In the genomic region with DNA sequence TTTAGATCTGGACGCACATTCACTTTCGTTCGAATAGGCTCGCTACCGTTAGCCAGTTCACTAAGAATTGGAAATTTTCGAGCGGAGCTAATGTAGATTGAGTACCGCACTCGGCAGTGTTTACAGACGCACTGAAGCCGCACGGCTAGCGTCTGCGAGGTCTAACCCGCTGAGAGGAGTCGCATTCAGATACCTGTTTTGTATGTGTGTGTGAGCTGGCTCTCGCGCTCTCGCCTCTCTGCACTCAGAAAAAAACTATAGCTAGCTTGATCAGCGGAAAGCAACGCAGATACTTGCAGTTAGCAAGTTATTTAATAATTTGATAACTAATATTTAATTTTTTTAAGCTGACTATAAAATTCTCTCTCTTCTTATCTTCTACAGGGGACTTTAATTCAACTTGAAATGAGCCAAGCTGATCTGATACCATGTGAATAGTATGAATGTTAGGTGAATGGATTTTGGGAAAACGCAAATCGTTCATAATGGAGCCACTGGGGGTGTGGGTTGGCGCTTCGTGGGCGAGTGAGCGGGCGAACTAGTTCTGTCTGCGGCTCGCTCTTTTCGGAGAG, we compare ENCODE assay signal across 1 fruit fly cellular context.
A peak's percentile ranks its signal among the peaks of the same experiment; 100 is the strongest.
TF ChIP-seq lines count a peak whose summit lies in the region.

rau (minus strand) TSS at position 136 of the 572 bp plus-strand sequence.

TF ChIP-seq in whole organism, embryonic, 481 proteins besides CTCF, POLR2A, EP300 and RAD21 (continued from another document and continues in another):
- no peak for TF ChIP-seq Dp (GFP tag; optimal IDR thresholded peaks at IDR 0.05; lab: Kevin White, UChicago)
- peak; percentile 58 for TF ChIP-seq scrt (GFP tag; optimal IDR thresholded peaks at IDR 0.05; lab: Kevin White, UChicago)
- peak; percentile 45 for TF ChIP-seq CG4360 (GFP tag; IDR thresholded peaks at IDR 0.05; lab: Robert Waterston, UW)
- no peak for TF ChIP-seq tll (GFP tag; optimal IDR thresholded peaks at IDR 0.05; lab: Kevin White, UChicago)
- TF ChIP-seq gcm (GFP tag; optimal IDR thresholded peaks at IDR 0.05; lab: Kevin White, UChicago) = peak; percentile 85
- no peak; the same call in 1 of the 2 replicates for TF ChIP-seq seq (GFP tag; IDR thresholded peaks at IDR 0.05; lab: Robert Waterston, UW)
- peak; percentile 92 for TF ChIP-seq abd-A (tag; optimal IDR thresholded peaks at IDR 0.05; lab: Kevin White, UChicago)
- no peak for TF ChIP-seq CG13287 (GFP tag; IDR thresholded peaks at IDR 0.05; lab: Robert Waterston, UW; ENCODE audit: partially characterized antibody)
- TF ChIP-seq ab (GFP tag; optimal IDR thresholded peaks at IDR 0.05; lab: Kevin White, UChicago) = no peak
- peak; percentile 42 for TF ChIP-seq fd3F (GFP tag; optimal IDR thresholded peaks at IDR 0.05; lab: Kevin White, UChicago)
- TF ChIP-seq Sox100B (GFP tag; optimal IDR thresholded peaks at IDR 0.05; lab: Kevin White, UChicago) = peak; percentile 80
- peak; percentile 87 for TF ChIP-seq sug (tag; optimal IDR thresholded peaks at IDR 0.05; lab: Kevin White, UChicago)
- peak; percentile 56 for TF ChIP-seq caup (GFP tag; optimal IDR thresholded peaks at IDR 0.05; lab: Kevin White, UChicago; ENCODE audit: severe bottlenecking)
- TF ChIP-seq CG12942 (GFP tag; optimal IDR thresholded peaks at IDR 0.05; lab: Kevin White, UChicago) = peak; percentile 20
- TF ChIP-seq Atf6 (GFP tag; IDR thresholded peaks at IDR 0.05; lab: Robert Waterston, UW) = peak; percentile 81
- TF ChIP-seq dysf (GFP tag; IDR thresholded peaks at IDR 0.05; lab: Robert Waterston, UW) = peak; percentile 77
- 0 out of 2 replicates have a peak, but pooled peaks have one; percentile 24 for TF ChIP-seq rib (GFP tag; IDR thresholded peaks at IDR 0.05; lab: Robert Waterston, UW)
- peak; percentile 72 for TF ChIP-seq cwo (GFP tag; optimal IDR thresholded peaks at IDR 0.05; lab: Kevin White, UChicago)
- peak; percentile 65 for TF ChIP-seq nom (GFP tag; optimal IDR thresholded peaks at IDR 0.05; lab: Kevin White, UChicago)
- no peak for TF ChIP-seq grn (GFP tag; optimal IDR thresholded peaks at IDR 0.05; lab: Kevin White, UChicago)
- peak; percentile 23 for TF ChIP-seq Usf (GFP tag; optimal IDR thresholded peaks at IDR 0.05; lab: Kevin White, UChicago)
- peak; percentile 79 for TF ChIP-seq CG6689 (GFP tag; IDR thresholded peaks at IDR 0.05; lab: Robert Waterston, UW)
- peak; percentile 2 for TF ChIP-seq Mes4 (GFP tag; optimal IDR thresholded peaks at IDR 0.05; lab: Kevin White, UChicago)
- TF ChIP-seq Dip3 (GFP tag; optimal IDR thresholded peaks at IDR 0.05; lab: Kevin White, UChicago) = peak; percentile 33
- peak; percentile 70 for TF ChIP-seq NfI (GFP tag; optimal IDR thresholded peaks at IDR 0.05; lab: Kevin White, UChicago)
- peak; percentile 63; the same call in 1 of the 4 replicates for TF ChIP-seq chinmo (GFP tag; IDR thresholded peaks at IDR 0.05; lab: Robert Waterston, UW; ENCODE audit: partially characterized antibody)
- TF ChIP-seq eyg (GFP tag; optimal IDR thresholded peaks at IDR 0.05; lab: Kevin White, UChicago) = no peak
- TF ChIP-seq YL-1 (GFP tag; optimal IDR thresholded peaks at IDR 0.05; lab: Kevin White, UChicago) = peak; percentile 9
- peak; percentile 62; the same call in 1 of the 2 replicates for TF ChIP-seq aop (GFP tag; IDR thresholded peaks at IDR 0.05; lab: Robert Waterston, UW)
- peak; percentile 68 for TF ChIP-seq Fer2 (tag; optimal IDR thresholded peaks at IDR 0.05; lab: Kevin White, UChicago)
- peak; percentile 68; the same call in 1 of the 2 replicates for TF ChIP-seq klu (GFP tag; IDR thresholded peaks at IDR 0.05; lab: Robert Waterston, UW)
- TF ChIP-seq sens (GFP tag; lab: Kevin White, UChicago) = peak; percentile 95
- no peak for TF ChIP-seq mirr (GFP tag; optimal IDR thresholded peaks at IDR 0.05; lab: Kevin White, UChicago)
- no peak for TF ChIP-seq CG7745 (tag; optimal IDR thresholded peaks at IDR 0.05; lab: Kevin White, UChicago)
- TF ChIP-seq CG15269 (tag; optimal IDR thresholded peaks at IDR 0.05; lab: Kevin White, UChicago) = peak; percentile 72
- peak; percentile 50; the same call in 1 of the 2 replicates for TF ChIP-seq wdn (GFP tag; IDR thresholded peaks at IDR 0.05; lab: Robert Waterston, UW)
- TF ChIP-seq CG1832 (GFP tag; optimal IDR thresholded peaks at IDR 0.05; lab: Kevin White, UChicago) = no peak
- TF ChIP-seq run (tag; optimal IDR thresholded peaks at IDR 0.05; lab: Kevin White, UChicago) = peak; percentile 45
- peak; percentile 37; the same call in 1 of the 2 replicates for TF ChIP-seq ap (GFP tag; IDR thresholded peaks at IDR 0.05; lab: Robert Waterston, UW)
- TF ChIP-seq dmrt11E (tag; optimal IDR thresholded peaks at IDR 0.05; lab: Kevin White, UChicago) = peak; percentile 76
- peak; percentile 72 for TF ChIP-seq CG6854 (GFP tag; optimal IDR thresholded peaks at IDR 0.05; lab: Kevin White, UChicago)
- TF ChIP-seq MESR4 (GFP tag; optimal IDR thresholded peaks at IDR 0.05; lab: Kevin White, UChicago) = peak; percentile 5
- no peak for TF ChIP-seq psq (GFP tag; optimal IDR thresholded peaks at IDR 0.05; lab: Kevin White, UChicago)
- no peak for TF ChIP-seq CG15479 (GFP tag; optimal IDR thresholded peaks at IDR 0.05; lab: Kevin White, UChicago)
- TF ChIP-seq CG16813 (GFP tag; IDR thresholded peaks at IDR 0.05; lab: Robert Waterston, UW; ENCODE audit: partially characterized antibody) = peak; percentile 28; the same call in 1 of the 3 replicates
- peak; percentile 37 for TF ChIP-seq CG8089 (GFP tag; optimal IDR thresholded peaks at IDR 0.05; lab: Kevin White, UChicago)
- TF ChIP-seq CG8924 (tag; optimal IDR thresholded peaks at IDR 0.05; lab: Kevin White, UChicago) = peak; percentile 84
- peak; percentile 52; the same call in 1 of the 2 replicates for TF ChIP-seq Taf1 (GFP tag; IDR thresholded peaks at IDR 0.05; lab: Robert Waterston, UW)
- TF ChIP-seq CG31224 (GFP tag; IDR thresholded peaks at IDR 0.05; lab: Robert Waterston, UW) = peak; percentile 34; the same call in 1 of the 2 replicates
- TF ChIP-seq BtbVII (GFP tag; optimal IDR thresholded peaks at IDR 0.05; lab: Kevin White, UChicago) = peak; percentile 55
- peak; percentile 76 for TF ChIP-seq Drgx (GFP tag; IDR thresholded peaks at IDR 0.05; lab: Robert Waterston, UW)
- TF ChIP-seq pros (GFP tag; optimal IDR thresholded peaks at IDR 0.05; lab: Kevin White, UChicago) = peak; percentile 63
- TF ChIP-seq CG30403 (GFP tag; optimal IDR thresholded peaks at IDR 0.05; lab: Kevin White, UChicago) = peak; percentile 76
- peak; percentile 61 for TF ChIP-seq CG1233 (GFP tag; optimal IDR thresholded peaks at IDR 0.05; lab: Kevin White, UChicago)
- no peak for TF ChIP-seq gfzf (GFP tag; optimal IDR thresholded peaks at IDR 0.05; lab: Kevin White, UChicago)
- TF ChIP-seq Bdp1 (GFP tag; optimal IDR thresholded peaks at IDR 0.05; lab: Kevin White, UChicago) = peak; percentile 43
- TF ChIP-seq Lhr (GFP tag; optimal IDR thresholded peaks at IDR 0.05; lab: Kevin White, UChicago) = peak; percentile 40
- peak; percentile 62 for TF ChIP-seq CG2202 (tag; optimal IDR thresholded peaks at IDR 0.05; lab: Kevin White, UChicago)
- peak; percentile 58 for TF ChIP-seq yki (optimal IDR thresholded peaks at IDR 0.05; lab: Kevin White, UChicago)
- peak; percentile 70; the same call in 1 of the 2 replicates for TF ChIP-seq lmd (GFP tag; IDR thresholded peaks at IDR 0.05; lab: Robert Waterston, UW)
- TF ChIP-seq ro (GFP tag; IDR thresholded peaks at IDR 0.05; lab: Robert Waterston, UW) = no peak
- TF ChIP-seq kni (GFP tag; optimal IDR thresholded peaks at IDR 0.05; lab: Kevin White, UChicago) = peak; percentile 95
- peak; percentile 49 for TF ChIP-seq ems (GFP tag; optimal IDR thresholded peaks at IDR 0.05; lab: Kevin White, UChicago)
- peak; percentile 20 for TF ChIP-seq CrebB (tag; optimal IDR thresholded peaks at IDR 0.05; lab: Kevin White, UChicago)
- TF ChIP-seq Dref (GFP tag; IDR thresholded peaks at IDR 0.05; lab: Robert Waterston, UW) = no peak
- TF ChIP-seq CG4820 (GFP tag; optimal IDR thresholded peaks at IDR 0.05; lab: Kevin White, UChicago) = peak; percentile 17
- peak; percentile 51 for TF ChIP-seq CG10462 (GFP tag; optimal IDR thresholded peaks at IDR 0.05; lab: Kevin White, UChicago)
- TF ChIP-seq CG18011 (GFP tag; optimal IDR thresholded peaks at IDR 0.05; lab: Kevin White, UChicago) = peak; percentile 33
- TF ChIP-seq sd (tag; optimal IDR thresholded peaks at IDR 0.05; lab: Kevin White, UChicago) = peak; percentile 57
- peak; percentile 86 for TF ChIP-seq Xrp1 (GFP tag; IDR thresholded peaks at IDR 0.05; lab: Robert Waterston, UW)
- TF ChIP-seq CG11398 (GFP tag; optimal IDR thresholded peaks at IDR 0.05; lab: Kevin White, UChicago) = peak; percentile 31
- TF ChIP-seq CG30020 (tag; optimal IDR thresholded peaks at IDR 0.05; lab: Kevin White, UChicago) = peak; percentile 31
- no peak for TF ChIP-seq bowl (GFP tag; IDR thresholded peaks at IDR 0.05; lab: Robert Waterston, UW)
- TF ChIP-seq Fer1 (GFP tag; optimal IDR thresholded peaks at IDR 0.05; lab: Kevin White, UChicago) = peak; percentile 83
- peak; percentile 58 for TF ChIP-seq al (GFP tag; IDR thresholded peaks at IDR 0.05; lab: Robert Waterston, UW)
- no peak for TF ChIP-seq br (optimal IDR thresholded peaks at IDR 0.05; lab: Kevin White, UChicago)
- TF ChIP-seq CG8290 (GFP tag; optimal IDR thresholded peaks at IDR 0.05; lab: Kevin White, UChicago) = peak; percentile 63
- TF ChIP-seq CG8290 (tag; optimal IDR thresholded peaks at IDR 0.05; lab: Kevin White, UChicago) = peak in 1 of 2 experiments; percentile 50
- TF ChIP-seq Gug (GFP tag; IDR thresholded peaks at IDR 0.05; lab: Robert Waterston, UW) = peak; percentile 44; the same call in 1 of the 4 replicates
- TF ChIP-seq gt (GFP tag; IDR thresholded peaks at IDR 0.05; lab: Robert Waterston, UW) = no peak
- TF ChIP-seq CG10654 (GFP tag; optimal IDR thresholded peaks at IDR 0.05; lab: Kevin White, UChicago) = peak; percentile 65
- no peak for TF ChIP-seq CG1647 (GFP tag; optimal IDR thresholded peaks at IDR 0.05; lab: Kevin White, UChicago)
- TF ChIP-seq CG5953 (GFP tag; IDR thresholded peaks at IDR 0.05; lab: Robert Waterston, UW) = no peak
- peak; percentile 88 for TF ChIP-seq gem (tag; optimal IDR thresholded peaks at IDR 0.05; lab: Kevin White, UChicago)
- TF ChIP-seq Dek (tag; optimal IDR thresholded peaks at IDR 0.05; lab: Kevin White, UChicago) = peak; percentile 50
- peak; percentile 33 for TF ChIP-seq exex (tag; optimal IDR thresholded peaks at IDR 0.05; lab: Kevin White, UChicago)
- peak; percentile 70 for TF ChIP-seq CG33557 (GFP tag; optimal IDR thresholded peaks at IDR 0.05; lab: Kevin White, UChicago)
- TF ChIP-seq CG13624 (GFP tag; optimal IDR thresholded peaks at IDR 0.05; lab: Kevin White, UChicago) = no peak
- TF ChIP-seq CG10979 (tag; optimal IDR thresholded peaks at IDR 0.05; lab: Kevin White, UChicago) = peak; percentile 81
- TF ChIP-seq Hmx (GFP tag; optimal IDR thresholded peaks at IDR 0.05; lab: Kevin White, UChicago) = peak; percentile 25
- TF ChIP-seq Myb (GFP tag; optimal IDR thresholded peaks at IDR 0.05; lab: Kevin White, UChicago) = no peak
- no peak for TF ChIP-seq fd64A (GFP tag; optimal IDR thresholded peaks at IDR 0.05; lab: Kevin White, UChicago)
- TF ChIP-seq CG43689 (GFP tag; IDR thresholded peaks at IDR 0.05; lab: Robert Waterston, UW) = no peak
- peak; percentile 69 for TF ChIP-seq CG15601 (tag; optimal IDR thresholded peaks at IDR 0.05; lab: Kevin White, UChicago)
- TF ChIP-seq h (optimal IDR thresholded peaks at IDR 0.05; lab: Kevin White, UChicago) = no peak
- TF ChIP-seq Elba2 (GFP tag; optimal IDR thresholded peaks at IDR 0.05; lab: Kevin White, UChicago) = no peak
- TF ChIP-seq Dip2 (GFP tag; IDR thresholded peaks at IDR 0.05; lab: Robert Waterston, UW) = no peak
- TF ChIP-seq Pdp1 (GFP tag; optimal IDR thresholded peaks at IDR 0.05; lab: Kevin White, UChicago) = peak; percentile 30 to 39
- TF ChIP-seq TFAM (GFP tag; optimal IDR thresholded peaks at IDR 0.05; lab: Kevin White, UChicago) = no peak
- peak; percentile 60 for TF ChIP-seq CG10366 (GFP tag; IDR thresholded peaks at IDR 0.05; lab: Robert Waterston, UW)
- peak; percentile 85 for TF ChIP-seq CG12391 (tag; optimal IDR thresholded peaks at IDR 0.05; lab: Kevin White, UChicago)
- peak; percentile 69 for TF ChIP-seq onecut (GFP tag; IDR thresholded peaks at IDR 0.05; lab: Robert Waterston, UW)
- peak; percentile 72 for TF ChIP-seq CG6254 (GFP tag; optimal IDR thresholded peaks at IDR 0.05; lab: Kevin White, UChicago)
- TF ChIP-seq CG12769 (tag; optimal IDR thresholded peaks at IDR 0.05; lab: Kevin White, UChicago) = no peak
- no peak for TF ChIP-seq CG7928 (GFP tag; optimal IDR thresholded peaks at IDR 0.05; lab: Kevin White, UChicago)
- peak; percentile 49; the same call in 1 of the 2 replicates for TF ChIP-seq CG4730 (GFP tag; IDR thresholded peaks at IDR 0.05; lab: Robert Waterston, UW)
- peak; percentile 59 for TF ChIP-seq CG18619 (GFP tag; optimal IDR thresholded peaks at IDR 0.05; lab: Kevin White, UChicago)
- TF ChIP-seq CG33213 (GFP tag; optimal IDR thresholded peaks at IDR 0.05; lab: Kevin White, UChicago) = no peak
- TF ChIP-seq CG2678 (tag; optimal IDR thresholded peaks at IDR 0.05; lab: Kevin White, UChicago) = peak; percentile 87
- peak; percentile 80 for TF ChIP-seq lab (GFP tag; optimal IDR thresholded peaks at IDR 0.05; lab: Kevin White, UChicago)
- TF ChIP-seq PHDP (tag; optimal IDR thresholded peaks at IDR 0.05; lab: Kevin White, UChicago) = peak; percentile 80
- TF ChIP-seq vfl (GFP tag; optimal IDR thresholded peaks at IDR 0.05; lab: Kevin White, UChicago) = peak; percentile 23
- peak; percentile 28; the same call in 1 of the 4 replicates for TF ChIP-seq Dll (GFP tag; IDR thresholded peaks at IDR 0.05; lab: Robert Waterston, UW; ENCODE audit: partially characterized antibody)
- TF ChIP-seq Hr39 (optimal IDR thresholded peaks at IDR 0.05; lab: Kevin White, UChicago) = no peak
- TF ChIP-seq crc (GFP tag; optimal IDR thresholded peaks at IDR 0.05; lab: Kevin White, UChicago) = no peak
- TF ChIP-seq nau (GFP tag; optimal IDR thresholded peaks at IDR 0.05; lab: Kevin White, UChicago) = peak; percentile 55
- TF ChIP-seq gro (GFP tag; optimal IDR thresholded peaks at IDR 0.05; lab: Kevin White, UChicago) = peak; percentile 14
- TF ChIP-seq Spps (tag; optimal IDR thresholded peaks at IDR 0.05; lab: Kevin White, UChicago) = peak; percentile 66
- peak; percentile 57 for TF ChIP-seq Hsf (GFP tag; optimal IDR thresholded peaks at IDR 0.05; lab: Kevin White, UChicago)
- peak; percentile 62 for TF ChIP-seq CG3847 (GFP tag; IDR thresholded peaks at IDR 0.05; lab: Robert Waterston, UW)
- peak; percentile 41 for TF ChIP-seq CG12104 (GFP tag; optimal IDR thresholded peaks at IDR 0.05; lab: Kevin White, UChicago)
- TF ChIP-seq CG18262 (tag; optimal IDR thresholded peaks at IDR 0.05; lab: Kevin White, UChicago) = peak; percentile 85
- TF ChIP-seq pnt (GFP tag; optimal IDR thresholded peaks at IDR 0.05; lab: Kevin White, UChicago) = no peak
- no peak for TF ChIP-seq MBD-R2 (GFP tag; IDR thresholded peaks at IDR 0.05; lab: Robert Waterston, UW)
